Fruit fly (Drosophila melanogaster) whole organism, embryonic: ENCODE data around the gene CG13894.

ENCODE experiments used
- Atf6 ChIP-seq: fragments of 200-800 bp; sonication (Bioruptor generic); IDR thresholded peaks from 2 replicates; pipeline ENCODE4 v1.3.6; 2022; ENCODE audit warnings: missing biosample characterization, missing genetic modification characterization
- BEAF-32 ChIP-seq: fragments of 200-800 bp; sonication (Bioruptor generic); optimal IDR thresholded peaks from 3 replicates; lab custom pipeline; 2017; ENCODE audit warnings: missing biosample characterization, missing genetic modification characterization, mild to moderate bottlenecking, moderate library complexity, missing genetic modification reagents
- CG11085 ChIP-seq: fragments of 200-800 bp; sonication (Bioruptor generic); IDR thresholded peaks from 2 replicates; pipeline ENCODE4 v1.3.6; 2022; ENCODE audit warnings: missing biosample characterization, missing genetic modification characterization
- CG14050 ChIP-seq: fragments of 200-800 bp; sonication (Bioruptor generic); IDR thresholded peaks from 3 replicates; pipeline ENCODE4 v1.3.6; 2022; ENCODE audit warnings: missing biosample characterization, missing genetic modification characterization
- CG15269 ChIP-seq: fragments of 200-800 bp; sonication (Bioruptor generic); optimal IDR thresholded peaks from 2 replicates; lab custom pipeline; 2018; ENCODE audit warnings: missing biosample characterization, mild to moderate bottlenecking, missing genetic modification characterization, moderate library complexity
- CG2129 ChIP-seq: fragments of 200-800 bp; sonication (Bioruptor generic); IDR thresholded peaks from 2 replicates; pipeline ENCODE4 v1.3.6; 2022; ENCODE audit warnings: missing biosample characterization, missing genetic modification characterization; ENCODE audit not compliant: partially characterized antibody
- CG2875 ChIP-seq: fragments of 200-800 bp; sonication (Bioruptor generic); optimal IDR thresholded peaks from 2 replicates; lab custom pipeline; 2017; ENCODE audit warnings: missing biosample characterization, mild to moderate bottlenecking, missing genetic modification characterization, missing genetic modification reagents
- CG4617 ChIP-seq: fragments of 200-800 bp; sonication (Bioruptor generic); optimal IDR thresholded peaks from 3 replicates; lab custom pipeline; 2016; ENCODE audit warnings: missing biosample characterization, missing genetic modification characterization, borderline replicate concordance
- CG6791 ChIP-seq: fragments of 200-800 bp; sonication (Bioruptor generic); IDR thresholded peaks from 3 replicates; pipeline ENCODE4 v1.3.6; 2022; ENCODE audit warnings: missing biosample characterization, missing genetic modification characterization; ENCODE audit not compliant: partially characterized antibody
- CG9727 ChIP-seq: fragments of 200-800 bp; sonication (Bioruptor generic); optimal IDR thresholded peaks from 3 replicates; lab custom pipeline; 2017; ENCODE audit warnings: missing biosample characterization, mild to moderate bottlenecking, missing genetic modification characterization
- Chrac-16 ChIP-seq: fragments of 200-800 bp; sonication (Bioruptor generic); optimal IDR thresholded peaks from 3 replicates; lab custom pipeline; 2016; ENCODE audit warnings: missing biosample characterization, missing genetic modification characterization
- D ChIP-seq, 2 experiments: fragments of 200-800 bp in 1 of 2; fragments of >200 bp in 1 of 2; sonication (Bioruptor generic) in 1 of 2; optimal IDR thresholded peaks; 2 replicates in 1 of 2; 3 replicates in 1 of 2; lab custom pipeline; 2017; ENCODE audit warnings: mild to moderate bottlenecking in 1 of 2, missing biosample characterization in 1 of 2, missing genetic modification characterization in 1 of 2, missing genetic modification reagents in 1 of 2
- D19A ChIP-seq: fragments of 200-800 bp; optimal IDR thresholded peaks from 3 replicates; lab custom pipeline; 2019; ENCODE audit warnings: missing biosample characterization, mild to moderate bottlenecking, missing genetic modification characterization, moderate library complexity
- D19B ChIP-seq: fragments of 200-800 bp; sonication (Bioruptor generic); optimal IDR thresholded peaks from 2 replicates; lab custom pipeline; 2017; ENCODE audit warnings: missing biosample characterization, mild to moderate bottlenecking, missing genetic modification characterization
- Dad ChIP-seq: fragments of 200-800 bp; sonication (Bioruptor generic); optimal IDR thresholded peaks from 3 replicates; lab custom pipeline; 2016; ENCODE audit warnings: missing biosample characterization, missing genetic modification characterization
- Dbx ChIP-seq: fragments of 200-800 bp; sonication (Bioruptor generic); IDR thresholded peaks from 3 replicates; pipeline ENCODE4 v1.3.6; 2022; ENCODE audit warnings: missing biosample characterization, missing genetic modification characterization
- GATAe ChIP-seq: fragments of 200-800 bp; sonication (Bioruptor generic); conservative IDR thresholded peaks from 2 replicates; pipeline ENCODE4 v1.3.6; 2022; ENCODE audit warnings: missing biosample characterization, missing genetic modification characterization
- H2.0 ChIP-seq: fragments of 200-800 bp; sonication (Bioruptor generic); IDR thresholded peaks from 2 replicates; pipeline ENCODE4 v1.3.6; 2022; ENCODE audit warnings: missing biosample characterization, missing genetic modification characterization
- Jarid2 ChIP-seq: fragments of 200-800 bp; sonication (Bioruptor generic); optimal IDR thresholded peaks from 3 replicates; lab custom pipeline; 2017; ENCODE audit warnings: mild to moderate bottlenecking, missing biosample characterization, missing genetic modification reagents, missing genetic modification characterization
- Lhr ChIP-seq: fragments of 200-800 bp; sonication (Bioruptor generic); optimal IDR thresholded peaks from 3 replicates; lab custom pipeline; 2017; ENCODE audit warnings: mild to moderate bottlenecking, missing biosample characterization, missing genetic modification reagents, missing genetic modification characterization
- MESR4 ChIP-seq: fragments of 200-800 bp; sonication (Bioruptor generic); optimal IDR thresholded peaks from 2 replicates; lab custom pipeline; 2018; ENCODE audit warnings: missing biosample characterization, mild to moderate bottlenecking, missing genetic modification characterization, moderate library complexity
- NC2α ChIP-seq: fragments of 200-800 bp; sonication (Bioruptor generic); optimal IDR thresholded peaks from 2 replicates; lab custom pipeline; 2016; ENCODE audit warnings: missing biosample characterization, missing genetic modification characterization
- Nf-YA ChIP-seq: fragments of 200-800 bp; sonication (Bioruptor generic); IDR thresholded peaks from 2 replicates; pipeline ENCODE4 v1.3.6; 2022; ENCODE audit warnings: missing biosample characterization, missing genetic modification characterization
- Ptx1 ChIP-seq: fragments of 200-800 bp; sonication (Bioruptor generic); IDR thresholded peaks from 2 replicates; pipeline ENCODE4 v1.3.6; 2022; ENCODE audit warnings: missing biosample characterization, missing genetic modification characterization
- Ravus ChIP-seq: fragments of 200-800 bp; sonication (Bioruptor generic); IDR thresholded peaks from 2 replicates; pipeline ENCODE4 v1.3.6; 2022; ENCODE audit warnings: missing biosample characterization, missing genetic modification characterization
- Scr ChIP-seq: fragments of 200-800 bp; sonication (Bioruptor generic); IDR thresholded peaks from 2 replicates; pipeline ENCODE4 v1.3.6; 2022; ENCODE audit warnings: missing biosample characterization, missing genetic modification characterization; ENCODE audit not compliant: partially characterized antibody
- Sin3A ChIP-seq: fragments of >200 bp; optimal IDR thresholded peaks from 2 replicates; lab custom pipeline; 2018
- Trl ChIP-seq, 3 experiments: fragments of >200 bp in 2 of 3; fragments of 200-800 bp in 1 of 3; sonication (Bioruptor generic) in 1 of 3; optimal IDR thresholded peaks; 2 replicates in 1 of 3; 3 replicates in 2 of 3; lab custom pipeline; 2016 to 2017; ENCODE audit warnings: missing biosample characterization in 1 of 3, missing genetic modification characterization in 1 of 3
- ab ChIP-seq: fragments of 200-800 bp; sonication (Bioruptor generic); optimal IDR thresholded peaks from 2 replicates; lab custom pipeline; 2016; ENCODE audit warnings: missing biosample characterization, missing genetic modification characterization
- caup ChIP-seq: fragments of 200-800 bp; sonication (Bioruptor generic); optimal IDR thresholded peaks from 3 replicates; lab custom pipeline; 2017; ENCODE audit warnings: missing biosample characterization, mild to moderate bottlenecking, missing genetic modification characterization, moderate library complexity; ENCODE audit not compliant: severe bottlenecking
- cg ChIP-seq: fragments of 200-800 bp; sonication (Bioruptor generic); optimal IDR thresholded peaks from 3 replicates; lab custom pipeline; 2019; ENCODE audit warnings: missing biosample characterization, mild to moderate bottlenecking, missing genetic modification characterization, moderate library complexity
- dysf ChIP-seq: fragments of 200-800 bp; sonication (Bioruptor generic); IDR thresholded peaks from 3 replicates; pipeline ENCODE4 v1.3.6; 2022; ENCODE audit warnings: missing biosample characterization, missing genetic modification characterization
- ewg ChIP-seq: fragments of 200-800 bp; sonication (Bioruptor generic); optimal IDR thresholded peaks from 3 replicates; lab custom pipeline; 2017; ENCODE audit warnings: mild to moderate bottlenecking, missing biosample characterization, missing genetic modification reagents, missing genetic modification characterization
- fd96Cb ChIP-seq: fragments of 200-800 bp; sonication (Bioruptor generic); optimal IDR thresholded peaks from 2 replicates; lab custom pipeline; 2018; ENCODE audit warnings: missing biosample characterization, mild to moderate bottlenecking, missing genetic modification characterization, moderate library complexity
- gem ChIP-seq: fragments of 200-800 bp; sonication (Bioruptor generic); optimal IDR thresholded peaks from 2 replicates; lab custom pipeline; 2019; ENCODE audit warnings: missing biosample characterization, mild to moderate bottlenecking, missing genetic modification characterization, moderate library complexity
- hbn ChIP-seq: fragments of 200-800 bp; sonication (Bioruptor generic); IDR thresholded peaks from 2 replicates; pipeline ENCODE4 v1.3.6; 2022; ENCODE audit warnings: missing biosample characterization, missing genetic modification characterization; ENCODE audit not compliant: partially characterized antibody
- mirr ChIP-seq: fragments of 200-800 bp; sonication (Bioruptor generic); optimal IDR thresholded peaks from 3 replicates; lab custom pipeline; 2018; ENCODE audit warnings: missing biosample characterization, mild to moderate bottlenecking, missing genetic modification characterization
- mld ChIP-seq: fragments of 200-800 bp; sonication (Bioruptor generic); IDR thresholded peaks from 3 replicates; pipeline ENCODE4 v1.3.6; 2022; ENCODE audit warnings: missing biosample characterization, missing genetic modification characterization; ENCODE audit not compliant: partially characterized antibody
- nerfin-1 ChIP-seq: fragments of 200-800 bp; sonication (Bioruptor generic); optimal IDR thresholded peaks from 3 replicates; lab custom pipeline; 2019; ENCODE audit warnings: missing biosample characterization, mild to moderate bottlenecking, missing genetic modification characterization, moderate library complexity
- nerfin-2 ChIP-seq: fragments of 200-800 bp; sonication (Bioruptor generic); IDR thresholded peaks from 2 replicates; pipeline ENCODE4 v1.3.6; 2022; ENCODE audit warnings: missing biosample characterization, missing genetic modification characterization; ENCODE audit not compliant: partially characterized antibody
- pb ChIP-seq: fragments of 200-800 bp; sonication (Bioruptor generic); optimal IDR thresholded peaks from 3 replicates; lab custom pipeline; 2016; ENCODE audit warnings: missing biosample characterization, missing genetic modification characterization
- peb ChIP-seq: fragments of 200-800 bp; sonication (Bioruptor generic); IDR thresholded peaks from 2 replicates; pipeline ENCODE4 v1.3.6; 2022; ENCODE audit warnings: missing biosample characterization, missing genetic modification characterization
- pzg ChIP-seq: fragments of 200-800 bp; sonication (Bioruptor generic); optimal IDR thresholded peaks from 3 replicates; lab custom pipeline; 2018; ENCODE audit warnings: missing biosample characterization, mild to moderate bottlenecking, missing genetic modification characterization, moderate library complexity
- ranshi ChIP-seq: fragments of 200-800 bp; sonication (Bioruptor generic); IDR thresholded peaks from 2 replicates; pipeline ENCODE4 v1.3.6; 2022; ENCODE audit warnings: missing biosample characterization, missing genetic modification characterization
- sna ChIP-seq: fragments of 200-800 bp; sonication (Bioruptor generic); IDR thresholded peaks from 2 replicates; pipeline ENCODE4 v1.3.6; 2022; ENCODE audit warnings: missing biosample characterization, missing genetic modification characterization; ENCODE audit not compliant: partially characterized antibody
- sob ChIP-seq: fragments of 200-800 bp; sonication (Bioruptor generic); IDR thresholded peaks from 2 replicates; pipeline ENCODE4 v1.3.6; 2022; ENCODE audit warnings: missing biosample characterization, missing genetic modification characterization
- tap ChIP-seq: fragments of 200-800 bp; optimal IDR thresholded peaks from 3 replicates; lab custom pipeline; 2019; ENCODE audit warnings: missing biosample characterization, mild to moderate bottlenecking, missing genetic modification characterization, moderate library complexity
- tgo ChIP-seq: fragments of 200-800 bp; sonication (Bioruptor generic); IDR thresholded peaks from 3 replicates; pipeline ENCODE4 v1.3.6; 2022; ENCODE audit warnings: missing biosample characterization, missing genetic modification characterization
- tll ChIP-seq, 2 experiments: fragments of 200-800 bp in 1 of 2; fragments of >200 bp in 1 of 2; sonication (Bioruptor generic) in 1 of 2; optimal IDR thresholded peaks; 2 replicates each; lab custom pipeline; 2017 to 2019; ENCODE audit warnings: missing biosample characterization in 2 of 2, missing genetic modification characterization in 2 of 2, mild to moderate bottlenecking in 1 of 2, moderate library complexity in 1 of 2

Gene CG13894

DNA sequence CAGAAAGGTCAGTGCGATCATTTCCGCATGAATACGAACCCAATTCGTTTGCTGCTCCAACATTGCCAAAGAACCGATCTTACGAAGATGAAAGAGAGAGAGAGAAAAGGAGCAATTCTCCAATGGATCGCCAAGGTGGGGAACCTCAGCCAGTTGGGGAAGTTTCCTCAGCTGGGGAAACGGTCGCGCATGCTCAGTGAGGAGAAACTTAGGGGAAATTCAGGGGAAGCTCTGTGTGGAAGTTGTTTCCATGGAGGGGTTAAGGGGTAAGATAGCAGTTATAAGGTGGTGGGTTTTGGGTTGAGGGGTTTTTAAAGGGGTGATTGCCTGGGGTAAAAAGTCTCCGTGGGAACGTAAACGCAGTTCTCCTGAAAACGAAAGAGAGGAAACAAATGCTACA is 25.6 kb downstream of the CG13894 start (continued):
- TF ChIP-seq CG2875 (GFP tag; lab: Kevin White, UChicago) (no peak), dysf (GFP tag; lab: Robert Waterston, UW) (no peak), Lhr (no peak), ab (no peak), Jarid2 (no peak), ewg (GFP tag; lab: Kevin White, UChicago) (peak; percentile 4), Atf6 (GFP tag; lab: Robert Waterston, UW) (no peak), CG11085 (GFP tag; lab: Robert Waterston, UW) (no peak), nerfin-2 (GFP tag; lab: Robert Waterston, UW) (peak; percentile 52), gem (no peak), pb (GFP tag; lab: Kevin White, UChicago) (no peak), D19A (no peak), D (optimal IDR thresholded peaks at IDR 0.05; lab: Kevin White, UChicago) (no peak), D (GFP tag; optimal IDR thresholded peaks at IDR 0.05; lab: Kevin White, UChicago) (no peak), CG6791 (peak; percentile 53; the same call in 1 of the 3 replicates), Ptx1 (GFP tag; lab: Robert Waterston, UW) (no peak), CG9727 (no peak), tgo (GFP tag; lab: Robert Waterston, UW) (no peak), D19B (GFP tag; lab: Kevin White, UChicago) (no peak), ranshi (GFP tag; lab: Robert Waterston, UW) (no peak), GATAe (GFP tag; lab: Robert Waterston, UW) (no peak), CG14050 (no peak), nerfin-1 (no peak), peb (GFP tag; lab: Robert Waterston, UW) (no peak), tll (GFP tag; optimal IDR thresholded peaks at IDR 0.05; lab: Kevin White, UChicago) (no peak), caup (GFP tag; lab: Kevin White, UChicago) (no peak), mld (no peak), pzg (GFP tag; lab: Kevin White, UChicago) (no peak), hbn (GFP tag; lab: Robert Waterston, UW) (no peak), cg (GFP tag; lab: Kevin White, UChicago) (no peak), CG4617 (no peak), Ravus (GFP tag; lab: Robert Waterston, UW) (no peak), Dad (GFP tag; lab: Kevin White, UChicago) (no peak), Chrac-16 (GFP tag; lab: Kevin White, UChicago) (no peak), NC2α (GFP tag; lab: Kevin White, UChicago) (no peak), Dbx (GFP tag; lab: Robert Waterston, UW) (no peak), Scr (0 out of 2 replicates have a peak, but pooled peaks have one; percentile 13), Nf-YA (no peak), sna (peak; percentile 23; the same call in 1 of the 2 replicates), CG2129 (no peak), BEAF-32 (GFP tag; lab: Kevin White, UChicago) (no peak), fd96Cb (tag; lab: Kevin White, UChicago) (no peak), mirr (GFP tag; lab: Kevin White, UChicago) (no peak), sob (GFP tag; lab: Robert Waterston, UW) (no peak), Trl (optimal IDR thresholded peaks at IDR 0.05; lab: Kevin White, UChicago) (peak; percentile 42 to 65), Trl (GFP tag; optimal IDR thresholded peaks at IDR 0.05; lab: Kevin White, UChicago) (no peak), MESR4 (GFP tag; lab: Kevin White, UChicago) (no peak), H2.0 (no peak), tap (no peak), Sin3A (lab: Kevin White, UChicago) (no peak), CG15269 (tag; lab: Kevin White, UChicago) (no peak)
